Fruit fly (Drosophila melanogaster) whole organism: ENCODE data around the gene qjt.

Source experiments
- CG8478 ChIP-seq: fragments of >200 bp; optimal IDR thresholded peaks from 2 replicates; lab custom pipeline; 2018; ENCODE audit warnings: inconsistent platforms
- pan ChIP-seq: fragments of >200 bp; optimal IDR thresholded peaks from 2 replicates; lab custom pipeline; 2017
- psq ChIP-seq: fragments of >200 bp; optimal IDR thresholded peaks from 2 replicates; lab custom pipeline; 2017

- TF ChIP-seq psq (lab: Kevin White, UChicago) (no peak), pan (lab: Kevin White, UChicago) (no peak), CG8478 (no peak)
Measured at dm6 chr3L:17461369-17462012, 17.4 kb upstream of the qjt start.
